Worm (Caenorhabditis elegans): Measurements from ENCODE around the gene cyl-1.

Gene cyl-1

DNA sequence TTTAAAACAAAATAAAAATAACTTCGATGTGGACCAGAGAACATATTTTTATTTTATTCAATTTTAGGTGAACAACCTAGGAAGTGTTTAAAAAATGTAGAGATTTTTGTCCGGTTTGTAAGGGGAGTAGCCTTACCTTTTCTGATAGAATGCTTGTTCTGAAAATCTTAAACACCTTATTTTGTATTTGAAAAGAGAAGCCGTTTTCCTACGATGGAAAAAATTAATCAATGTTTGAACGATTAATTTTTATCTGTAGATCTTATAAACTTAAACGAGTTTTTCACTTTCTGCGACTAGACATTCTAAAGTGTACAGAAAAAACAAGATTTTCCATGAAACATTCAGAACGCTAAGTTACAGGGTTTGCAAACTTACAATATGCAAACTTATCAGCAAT lies 51.2 kb downstream of the cyl-1 start, which contains the start of gene F58H1.6:
F58H1.6 (plus strand) TSS at position 301 of the 400 bp plus-strand sequence.
- TF ChIP-seq unc-62 (GFP tag; optimal IDR thresholded peaks at IDR 0.05) = no peak

DNA sequence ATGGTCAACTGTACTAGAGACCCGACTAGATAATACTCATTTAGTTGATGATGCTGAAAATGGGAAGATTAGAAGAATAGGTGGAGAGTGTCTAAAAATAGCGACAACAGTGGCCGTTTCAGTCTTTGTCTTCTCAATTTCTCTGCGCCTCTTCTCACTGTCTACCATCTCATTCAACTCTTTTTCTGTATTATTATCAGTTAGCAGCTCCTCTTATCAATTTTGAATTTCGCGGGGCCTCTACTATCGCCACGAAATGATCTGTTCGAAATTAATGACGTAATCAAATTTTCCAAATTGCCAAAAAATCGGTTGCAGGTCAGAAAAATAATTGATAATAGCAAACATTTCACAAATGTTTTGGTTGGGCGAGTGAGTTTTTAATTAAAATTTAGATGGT lies 51.9 kb downstream of the cyl-1 start:
- no peak for TF ChIP-seq unc-62 (GFP tag; optimal IDR thresholded peaks at IDR 0.05)
